Worm (Caenorhabditis elegans): ENCODE data around the gene Y71G10AR.4.

Y71G10AR.4 gene

ce11 chrIV:2222528-2222927, 23.7 kb downstream of the Y71G10AR.4 start, which contains the start of gene fnip-2:
TSS of gene fnip-2 (plus strand) at chrIV:2222828.
- TF ChIP-seq ref-2 (tag; optimal IDR thresholded peaks at IDR 0.05) (no peak), unc-86 (tag; optimal IDR thresholded peaks at IDR 0.05) (no peak), gmeb-2 (tag; optimal IDR thresholded peaks at IDR 0.05) (no peak), nhr-232 (tag; optimal IDR thresholded peaks at IDR 0.05) (no peak), elt-2 (tag; optimal IDR thresholded peaks at IDR 0.05) (no peak), odd-2 (tag; optimal IDR thresholded peaks at IDR 0.05) (no peak), madf-2 (tag; optimal IDR thresholded peaks at IDR 0.05) (no peak), hlh-8 (tag; optimal IDR thresholded peaks at IDR 0.05) (no peak), sdc-2 (tag; optimal IDR thresholded peaks at IDR 0.05) (no peak), rnt-1 (tag; optimal IDR thresholded peaks at IDR 0.05) (no peak), ceh-22 (tag; optimal IDR thresholded peaks at IDR 0.05) (no peak), ahr-1 (tag; optimal IDR thresholded peaks at IDR 0.05) (no peak)

DNA sequence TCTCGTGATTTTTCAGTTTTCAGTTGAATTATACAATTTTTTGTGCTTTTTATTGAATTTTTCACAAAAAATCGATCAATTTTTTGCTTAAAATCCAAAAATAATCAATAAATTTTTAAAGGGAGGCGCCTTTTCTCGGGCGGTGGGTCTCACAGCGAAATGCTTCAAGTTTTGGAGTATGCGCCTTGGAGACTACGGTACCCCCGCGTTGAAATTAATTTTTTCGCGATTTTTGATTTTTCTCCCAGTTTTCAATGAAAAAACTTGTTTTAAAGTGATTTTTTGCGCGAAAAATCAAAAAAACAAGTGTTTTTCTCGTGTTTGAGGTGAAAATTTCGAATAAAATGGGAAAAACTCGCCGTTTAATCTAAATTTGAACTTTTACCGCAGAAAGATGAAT, 24.3 kb downstream of the Y71G10AR.4 start:
- TF ChIP-seq elt-4 (tag; optimal IDR thresholded peaks at IDR 0.05), result no peak
- TF ChIP-seq ceh-18 (tag; optimal IDR thresholded peaks at IDR 0.05), result no peak
- no peak for TF ChIP-seq lin-11 (tag; optimal IDR thresholded peaks at IDR 0.05)
- no peak for TF ChIP-seq C38D4.7 (GFP tag; optimal IDR thresholded peaks at IDR 0.05)
- no peak for TF ChIP-seq zip-5 (tag; optimal IDR thresholded peaks at IDR 0.05)
- no peak for TF ChIP-seq tbx-2 (tag; optimal IDR thresholded peaks at IDR 0.05)
- TF ChIP-seq ceh-14 (tag; optimal IDR thresholded peaks at IDR 0.05), result no peak
- TF ChIP-seq mec-3 (tag; optimal IDR thresholded peaks at IDR 0.05; ENCODE audit: borderline replicate concordance), result no peak
- TF ChIP-seq unc-55 (GFP tag; optimal IDR thresholded peaks at IDR 0.05), result no peak
- TF ChIP-seq nhr-11 (tag; optimal IDR thresholded peaks at IDR 0.05), result no peak
- no peak for TF ChIP-seq ceh-6 (GFP tag; optimal IDR thresholded peaks at IDR 0.05)
- no peak for TF ChIP-seq pha-2 (tag; optimal IDR thresholded peaks at IDR 0.05)
- no peak for TF ChIP-seq pqm-1 (tag; optimal IDR thresholded peaks at IDR 0.05)
- no peak for TF ChIP-seq fkh-10 (GFP tag; optimal IDR thresholded peaks at IDR 0.05)
- no peak for TF ChIP-seq F13H6.1 (tag; optimal IDR thresholded peaks at IDR 0.05)
- no peak for TF ChIP-seq pat-9 (tag; optimal IDR thresholded peaks at IDR 0.05)
- no peak for TF ChIP-seq tbx-7 (tag; optimal IDR thresholded peaks at IDR 0.05)
- no peak for TF ChIP-seq ceh-45 (GFP tag; IDR thresholded peaks at IDR 0.05)

- TF ChIP-seq hlh-8 (tag; optimal IDR thresholded peaks at IDR 0.05) (no peak), lin-11 (tag; optimal IDR thresholded peaks at IDR 0.05) (no peak), hlh-15 (tag; optimal IDR thresholded peaks at IDR 0.05) (no peak), C08G9.2 (tag; optimal IDR thresholded peaks at IDR 0.05) (no peak)
Observed at ce11 chrIV:2223685-2224084, 24.8 kb downstream of the Y71G10AR.4 start.

DNA sequence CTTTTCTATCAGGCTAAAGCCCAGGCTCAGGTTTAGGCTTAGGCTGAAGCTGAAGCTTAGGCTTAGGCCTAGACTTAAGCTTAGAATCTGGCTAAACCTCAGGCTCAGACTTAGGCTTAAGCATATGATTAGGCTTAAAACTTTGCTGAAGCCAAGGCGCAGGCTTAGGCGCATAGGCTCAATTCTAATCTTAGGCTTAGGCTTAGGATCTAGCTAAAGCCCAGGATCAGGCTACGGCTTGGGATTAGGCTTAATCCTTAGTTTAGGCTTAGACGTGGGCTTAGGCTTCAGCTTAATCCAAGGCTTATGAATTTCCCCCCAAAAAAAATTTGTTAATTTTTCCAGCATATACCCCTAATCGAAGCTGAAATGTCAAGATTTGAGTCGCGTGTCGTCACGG, 29.8 kb downstream of the Y71G10AR.4 start:
- TF ChIP-seq lim-6 (tag; optimal IDR thresholded peaks at IDR 0.05), result no peak
- TF ChIP-seq dve-1 (tag; optimal IDR thresholded peaks at IDR 0.05), result peak; percentile 97

ce11 chrIV:2231726-2232125, 32.9 kb downstream of the Y71G10AR.4 start:
- TF ChIP-seq ceh-48 (tag; optimal IDR thresholded peaks at IDR 0.05), result peak; percentile 17

- peak; percentile 7 for TF ChIP-seq ceh-48 (tag; optimal IDR thresholded peaks at IDR 0.05)
Observed at ce11 chrIV:2233222-2233621, 34.4 kb downstream of the Y71G10AR.4 start.

Data from whole organism, late embryonic.